Fruit fly (Drosophila melanogaster): ENCODE measurements around the gene CG44869.

CG44869 gene

dm6 chr2L:15386075-15386474 is 32.1 kb downstream of the CG44869 start:
- TF ChIP-seq HLH106 (tag; optimal IDR thresholded peaks at IDR 0.05) = peak; percentile 87
- no peak for TF ChIP-seq dsf (GFP tag; optimal IDR thresholded peaks at IDR 0.05; ENCODE audit: borderline replicate concordance)
- TF ChIP-seq pan (optimal IDR thresholded peaks at IDR 0.05) = no peak
- TF ChIP-seq N (GFP tag; optimal IDR thresholded peaks at IDR 0.05) = no peak
- TF ChIP-seq dl (GFP tag; optimal IDR thresholded peaks at IDR 0.05; ENCODE audit: insufficient read depth in 1 of 2, partially characterized antibody in 2 of 2) = no peak
- peak; percentile 61 for TF ChIP-seq brk (GFP tag; optimal IDR thresholded peaks at IDR 0.05)
- TF ChIP-seq jim (GFP tag; optimal IDR thresholded peaks at IDR 0.05) = no peak
- TF ChIP-seq sv (GFP tag; optimal IDR thresholded peaks at IDR 0.05) = no peak
- no peak for TF ChIP-seq GATAd (GFP tag; optimal IDR thresholded peaks at IDR 0.05)
- no peak for TF ChIP-seq Abd-B (GFP tag; optimal IDR thresholded peaks at IDR 0.05)
- peak; percentile 81 for TF ChIP-seq OdsH (GFP tag; optimal IDR thresholded peaks at IDR 0.05)
- TF ChIP-seq Rel (GFP tag; optimal IDR thresholded peaks at IDR 0.05) = peak; percentile 1
- no peak for TF ChIP-seq Rel (tag; optimal IDR thresholded peaks at IDR 0.05)
- TF ChIP-seq lola (GFP tag; optimal IDR thresholded peaks at IDR 0.05) = no peak
- TF ChIP-seq Dif (GFP tag; optimal IDR thresholded peaks at IDR 0.05; ENCODE audit: partially characterized antibody) = no peak
- TF ChIP-seq CG9705 (GFP tag; optimal IDR thresholded peaks at IDR 0.05) = peak; percentile 39
- TF ChIP-seq h (GFP tag; optimal IDR thresholded peaks at IDR 0.05) = peak; percentile 90
- peak; percentile 79 for TF ChIP-seq br (GFP tag; optimal IDR thresholded peaks at IDR 0.05)
- TF ChIP-seq Hr83 (GFP tag; optimal IDR thresholded peaks at IDR 0.05; ENCODE audit: poor library complexity, severe bottlenecking) = no peak
- TF ChIP-seq usp (GFP tag; optimal IDR thresholded peaks at IDR 0.05) = no peak
- TF ChIP-seq Mio (GFP tag; optimal IDR thresholded peaks at IDR 0.05) = no peak
- peak; percentile 67 for TF ChIP-seq rgr (GFP tag; optimal IDR thresholded peaks at IDR 0.05)
- TF ChIP-seq tai (GFP tag; optimal IDR thresholded peaks at IDR 0.05) = no peak
- TF ChIP-seq Sp1 (GFP tag; optimal IDR thresholded peaks at IDR 0.05) = peak; percentile 66
- no peak for TF ChIP-seq CrebA (GFP tag; optimal IDR thresholded peaks at IDR 0.05; ENCODE audit: borderline replicate concordance)
- peak; percentile 39 for TF ChIP-seq sage (GFP tag; optimal IDR thresholded peaks at IDR 0.05)
- no peak for TF ChIP-seq Hr78 (GFP tag; optimal IDR thresholded peaks at IDR 0.05)
- TF ChIP-seq Myc (optimal IDR thresholded peaks at IDR 0.05) = no peak
- peak; percentile 88 for TF ChIP-seq fru (GFP tag; optimal IDR thresholded peaks at IDR 0.05)
- TF ChIP-seq CG32264 (GFP tag; optimal IDR thresholded peaks at IDR 0.05) = peak; percentile 42
- no peak for TF ChIP-seq Dfd (GFP tag; optimal IDR thresholded peaks at IDR 0.05)
- TF ChIP-seq woc (GFP tag; optimal IDR thresholded peaks at IDR 0.05) = peak; percentile 94
- TF ChIP-seq Hnf4 (GFP tag; optimal IDR thresholded peaks at IDR 0.05) = peak; percentile 53
- TF ChIP-seq ey (GFP tag; optimal IDR thresholded peaks at IDR 0.05) = peak; percentile 78
- TF ChIP-seq psq (GFP tag; optimal IDR thresholded peaks at IDR 0.05) = peak; percentile 74
- no peak for TF ChIP-seq Vsx2 (GFP tag; optimal IDR thresholded peaks at IDR 0.05; ENCODE audit: partially characterized antibody)
- TF ChIP-seq Jra (GFP tag; optimal IDR thresholded peaks at IDR 0.05) = peak; percentile 27
- peak; percentile 69 for TF ChIP-seq dmrt93B (GFP tag; optimal IDR thresholded peaks at IDR 0.05)
- peak in 1 of 2 experiments; percentile 81 for TF ChIP-seq foxo (GFP tag; optimal IDR thresholded peaks at IDR 0.05)

- TF ChIP-seq sage (GFP tag; optimal IDR thresholded peaks at IDR 0.05) (no peak), Jra (GFP tag; optimal IDR thresholded peaks at IDR 0.05) (no peak), usp (GFP tag; optimal IDR thresholded peaks at IDR 0.05) (no peak), dmrt93B (GFP tag; optimal IDR thresholded peaks at IDR 0.05) (peak; percentile 47), h (GFP tag; optimal IDR thresholded peaks at IDR 0.05) (no peak), OdsH (GFP tag; optimal IDR thresholded peaks at IDR 0.05) (peak; percentile 64), Abd-B (GFP tag; optimal IDR thresholded peaks at IDR 0.05) (no peak), Myc (optimal IDR thresholded peaks at IDR 0.05) (no peak), brk (GFP tag; optimal IDR thresholded peaks at IDR 0.05) (peak; percentile 14), Vsx2 (GFP tag; optimal IDR thresholded peaks at IDR 0.05; ENCODE audit: partially characterized antibody) (no peak), rgr (GFP tag; optimal IDR thresholded peaks at IDR 0.05) (peak; percentile 48), fru (GFP tag; optimal IDR thresholded peaks at IDR 0.05) (peak; percentile 83), HLH106 (tag; optimal IDR thresholded peaks at IDR 0.05) (peak; percentile 77), Hnf4 (GFP tag; optimal IDR thresholded peaks at IDR 0.05) (no peak), Hr78 (GFP tag; optimal IDR thresholded peaks at IDR 0.05) (no peak), Rel (GFP tag; optimal IDR thresholded peaks at IDR 0.05) (no peak), Rel (tag; optimal IDR thresholded peaks at IDR 0.05) (no peak), Mio (GFP tag; optimal IDR thresholded peaks at IDR 0.05) (no peak), CG9705 (GFP tag; optimal IDR thresholded peaks at IDR 0.05) (no peak), GATAd (GFP tag; optimal IDR thresholded peaks at IDR 0.05) (no peak), Sp1 (GFP tag; optimal IDR thresholded peaks at IDR 0.05) (peak; percentile 87), N (GFP tag; optimal IDR thresholded peaks at IDR 0.05) (no peak), foxo (GFP tag; optimal IDR thresholded peaks at IDR 0.05) (peak in 1 of 2 experiments; percentile 75), ey (GFP tag; optimal IDR thresholded peaks at IDR 0.05) (no peak), Dif (GFP tag; optimal IDR thresholded peaks at IDR 0.05; ENCODE audit: partially characterized antibody) (no peak), Dfd (GFP tag; optimal IDR thresholded peaks at IDR 0.05) (no peak), jim (GFP tag; optimal IDR thresholded peaks at IDR 0.05) (no peak), Hr83 (GFP tag; optimal IDR thresholded peaks at IDR 0.05; ENCODE audit: poor library complexity, severe bottlenecking) (no peak), dsf (GFP tag; optimal IDR thresholded peaks at IDR 0.05; ENCODE audit: borderline replicate concordance) (no peak), tai (GFP tag; optimal IDR thresholded peaks at IDR 0.05) (no peak), dl (GFP tag; optimal IDR thresholded peaks at IDR 0.05; ENCODE audit: insufficient read depth in 1 of 2, partially characterized antibody in 2 of 2) (no peak), CG32264 (GFP tag; optimal IDR thresholded peaks at IDR 0.05) (no peak), lola (GFP tag; optimal IDR thresholded peaks at IDR 0.05) (no peak), woc (GFP tag; optimal IDR thresholded peaks at IDR 0.05) (no peak), psq (GFP tag; optimal IDR thresholded peaks at IDR 0.05) (peak; percentile 63), sv (GFP tag; optimal IDR thresholded peaks at IDR 0.05) (no peak), br (GFP tag; optimal IDR thresholded peaks at IDR 0.05) (no peak), CrebA (GFP tag; optimal IDR thresholded peaks at IDR 0.05; ENCODE audit: borderline replicate concordance) (no peak), pan (optimal IDR thresholded peaks at IDR 0.05) (no peak)
Observed at dm6 chr2L:15385340-15385739, 32.8 kb downstream of the CG44869 start.
